Worm (Caenorhabditis elegans): ENCODE data around the gene K10D2.5.

- no peak for TF ChIP-seq dao-5 (tag; optimal IDR thresholded peaks at IDR 0.05)
- no peak for TF ChIP-seq W03F9.2 (tag; optimal IDR thresholded peaks at IDR 0.05)
These were observed 37.7 kb downstream of the K10D2.5 start for ce11 chrIII:5210269-5210668.
